Worm (Caenorhabditis elegans) whole organism, L4/young adult: Measurements from ENCODE around the gene nfya-1.
"Not testable (repeated sequence)": the region's sequence is repeated elsewhere in the genome, so short reads cannot be mapped to it uniquely, and the experiment has no call there.

Experiments used
- W03F9.2 ChIP-seq: fragments of 150-350 bp; optimal IDR thresholded peaks from 2 replicates; lab custom pipeline; 2014; ENCODE audit warnings: missing biosample characterization, missing genetic modification characterization
- dao-5 ChIP-seq: sonication (generic microtip); optimal IDR thresholded peaks from 2 replicates; lab custom pipeline; 2016; ENCODE audit warnings: missing genotype, missing genetic modification characterization, moderate library complexity, missing compliant biosample characterization
- him-1 ChIP-seq: sonication (generic microtip); optimal IDR thresholded peaks from 2 replicates; lab custom pipeline; 2016; ENCODE audit warnings: missing genotype, missing genetic modification reagents, missing genetic modification characterization, missing compliant biosample characterization

Gene nfya-1

ce11 chrX:11968024-11968598 lies 21.5 kb upstream of the nfya-1 start:
- TF ChIP-seq W03F9.2 (no peak), him-1 (tag; lab: Kevin White, UChicago) (no peak), dao-5 (tag; lab: Kevin White, UChicago) (no peak)

- TF ChIP-seq him-1 (tag; lab: Kevin White, UChicago) (no peak), W03F9.2 (no peak)
These were observed 20.4 kb upstream of the nfya-1 start for ce11 chrX:11967034-11967433.

ce11 chrX:11965663-11966304 lies 19.1 kb upstream of the nfya-1 start, which contains the start of gene sams-1:
Gene sams-1, plus strand, starts transcription at chrX:11965962.
- no peak for TF ChIP-seq him-1 (tag; lab: Kevin White, UChicago)
- TF ChIP-seq dao-5 (tag; lab: Kevin White, UChicago): no peak
- TF ChIP-seq W03F9.2: no peak

- TF ChIP-seq W03F9.2 (no peak), him-1 (tag; lab: Kevin White, UChicago) (no peak), dao-5 (tag; lab: Kevin White, UChicago) (no peak)
These were observed 18.5 kb upstream of the nfya-1 start for ce11 chrX:11965163-11965562.

- TF ChIP-seq W03F9.2: no peak
- no peak for TF ChIP-seq him-1 (tag; lab: Kevin White, UChicago)
- TF ChIP-seq dao-5 (tag; lab: Kevin White, UChicago): no peak
These were observed 17.9 kb upstream of the nfya-1 start for ce11 chrX:11964555-11964954.

- TF ChIP-seq dao-5 (tag; lab: Kevin White, UChicago) (no peak), W03F9.2 (no peak), him-1 (tag; lab: Kevin White, UChicago) (no peak)
These were observed 17.0 kb upstream of the nfya-1 start for ce11 chrX:11963659-11964058.

- no peak for TF ChIP-seq W03F9.2
- TF ChIP-seq him-1 (tag; lab: Kevin White, UChicago): no peak
- TF ChIP-seq dao-5 (tag; lab: Kevin White, UChicago): no peak
These were observed 15.6 kb upstream of the nfya-1 start for ce11 chrX:11962050-11962788.

ce11 chrX:11961103-11961502 lies 14.5 kb upstream of the nfya-1 start, which contains the start of gene C49F5.13:
Gene C49F5.13, plus strand, starts transcription at chrX:11961403.
- TF ChIP-seq him-1 (tag; lab: Kevin White, UChicago); W03F9.2; dao-5 (tag; lab: Kevin White, UChicago): not testable (repeated sequence)

ce11 chrX:11959838-11960237 lies 13.2 kb upstream of the nfya-1 start, which contains the start of gene C49F5.8:
Gene C49F5.8, plus strand, starts transcription at chrX:11960138.
- TF ChIP-seq him-1 (tag; lab: Kevin White, UChicago) (no peak), dao-5 (tag; lab: Kevin White, UChicago) (no peak), W03F9.2 (no peak)

ce11 chrX:11957246-11957645 lies 10.6 kb upstream of the nfya-1 start, which contains the start of gene T08D10.5:
Gene T08D10.5, plus strand, starts transcription at chrX:11957546.
- no peak for TF ChIP-seq W03F9.2
- no peak for TF ChIP-seq him-1 (tag; lab: Kevin White, UChicago)
- TF ChIP-seq dao-5 (tag; lab: Kevin White, UChicago): no peak

- TF ChIP-seq him-1 (tag; lab: Kevin White, UChicago) (no peak), W03F9.2 (no peak), dao-5 (tag; lab: Kevin White, UChicago) (no peak)
These were observed 8.5 kb upstream of the nfya-1 start, which contains the start of gene T08D10.3 for ce11 chrX:11955125-11955524. Gene T08D10.3, plus strand, starts transcription at chrX:11955425.

ce11 chrX:11953229-11953628 lies 6.6 kb upstream of the nfya-1 start, which contains the start of gene T08D10.4:
Gene T08D10.4, minus strand, starts transcription at chrX:11953329.
- TF ChIP-seq him-1 (tag; lab: Kevin White, UChicago) (no peak), W03F9.2 (no peak), dao-5 (tag; lab: Kevin White, UChicago) (no peak)

ce11 chrX:11952129-11952528 lies 5.5 kb upstream of the nfya-1 start:
- no peak for TF ChIP-seq dao-5 (tag; lab: Kevin White, UChicago)
- no peak for TF ChIP-seq him-1 (tag; lab: Kevin White, UChicago)
- no peak for TF ChIP-seq W03F9.2
